Worm (Caenorhabditis elegans) whole organism, late embryonic: Measurements from ENCODE around the gene E01G4.6.

Experiments
- F13H6.1 ChIP-seq: sonication (generic microtip); optimal IDR thresholded peaks from 2 replicates; lab custom pipeline; 2016; ENCODE audit warnings: missing genetic modification characterization, missing compliant biosample characterization
- K09A11.1 ChIP-seq: sonication (generic microtip); optimal IDR thresholded peaks from 2 replicates; lab custom pipeline; 2017; ENCODE audit warnings: antibody characterized with exemption, mild to moderate bottlenecking, missing genetic modification characterization, missing compliant biosample characterization; ENCODE audit not compliant: insufficient read depth
- T23F11.4 ChIP-seq: fragments of 200-800 bp; sonication (Bioruptor generic); optimal IDR thresholded peaks from 2 replicates; lab custom pipeline; 2018; ENCODE audit warnings: mild to moderate bottlenecking, missing genetic modification characterization, missing compliant biosample characterization
- ama-1 ChIP-seq: fragments of 150-350 bp; optimal IDR thresholded peaks from 2 replicates; lab custom pipeline; 2014
- ceh-14 ChIP-seq: sonication (generic microtip); optimal IDR thresholded peaks from 2 replicates; lab custom pipeline; 2016; ENCODE audit warnings: missing genotype, missing genetic modification characterization, missing compliant biosample characterization
- ceh-18 ChIP-seq: sonication (generic microtip); optimal IDR thresholded peaks from 2 replicates; lab custom pipeline; 2016; ENCODE audit warnings: missing genetic modification characterization, missing compliant biosample characterization
- ceh-19 ChIP-seq: fragments of 200-800 bp; sonication (Bioruptor generic); optimal IDR thresholded peaks from 2 replicates; lab custom pipeline; 2018; ENCODE audit warnings: mild to moderate bottlenecking, missing genetic modification characterization, missing compliant biosample characterization
- ceh-24 ChIP-seq: sonication (generic microtip); optimal IDR thresholded peaks from 2 replicates; lab custom pipeline; 2016; ENCODE audit warnings: mild to moderate bottlenecking, missing genetic modification characterization, missing compliant biosample characterization
- ceh-30 ChIP-seq: fragments of 150-350 bp; optimal IDR thresholded peaks from 2 replicates; lab custom pipeline; 2014; ENCODE audit warnings: missing biosample characterization, missing genetic modification characterization
- ceh-34 ChIP-seq: sonication (generic microtip); optimal IDR thresholded peaks from 2 replicates; lab custom pipeline; 2016; ENCODE audit warnings: mild to moderate bottlenecking, missing genetic modification characterization, missing compliant biosample characterization
- dmd-4 ChIP-seq: sonication (generic microtip); optimal IDR thresholded peaks from 2 replicates; lab custom pipeline; 2016; ENCODE audit warnings: borderline replicate concordance, missing genetic modification characterization, missing compliant biosample characterization
- dve-1 ChIP-seq: sonication (generic microtip); optimal IDR thresholded peaks from 2 replicates; lab custom pipeline; 2017; ENCODE audit warnings: antibody characterized with exemption, mild to moderate bottlenecking, missing genetic modification characterization, missing compliant biosample characterization
- elt-2 ChIP-seq: sonication (generic microtip); optimal IDR thresholded peaks from 2 replicates; lab custom pipeline; 2016; ENCODE audit warnings: missing genetic modification reagents, missing genetic modification characterization, missing compliant biosample characterization
- ets-4 ChIP-seq: sonication (generic microtip); optimal IDR thresholded peaks from 2 replicates; lab custom pipeline; 2016; ENCODE audit warnings: missing genetic modification characterization, missing compliant biosample characterization
- fkh-10 ChIP-seq: fragments of 150-350 bp; optimal IDR thresholded peaks from 2 replicates; lab custom pipeline; 2014; ENCODE audit warnings: missing biosample characterization, missing genetic modification reagents, missing genetic modification characterization
- fkh-6 ChIP-seq: sonication (generic microtip); optimal IDR thresholded peaks from 2 replicates; lab custom pipeline; 2016; ENCODE audit warnings: missing genetic modification characterization, missing compliant biosample characterization
- hlh-15 ChIP-seq: sonication (generic microtip); optimal IDR thresholded peaks from 2 replicates; lab custom pipeline; 2016; ENCODE audit warnings: missing genetic modification characterization, missing compliant biosample characterization
- hlh-30 ChIP-seq: sonication (generic microtip); optimal IDR thresholded peaks from 2 replicates; lab custom pipeline; 2017; ENCODE audit warnings: antibody characterized with exemption, missing genetic modification characterization, missing compliant biosample characterization; ENCODE audit not compliant: insufficient read depth
- hlh-6 ChIP-seq: sonication (generic microtip); optimal IDR thresholded peaks from 2 replicates; lab custom pipeline; 2016; ENCODE audit warnings: missing genotype, missing genetic modification characterization, missing compliant biosample characterization
- madf-2 ChIP-seq: sonication (generic microtip); optimal IDR thresholded peaks from 2 replicates; lab custom pipeline; 2017; ENCODE audit warnings: missing genetic modification characterization, missing compliant biosample characterization
- nfya-1 ChIP-seq: sonication (generic microtip); optimal IDR thresholded peaks from 2 replicates; lab custom pipeline; 2017; ENCODE audit warnings: missing genetic modification characterization, mild to moderate bottlenecking, missing compliant biosample characterization, antibody characterized with exemption, moderate library complexity
- nhr-232 ChIP-seq: sonication (generic microtip); optimal IDR thresholded peaks from 2 replicates; lab custom pipeline; 2016; ENCODE audit warnings: missing genetic modification characterization, missing compliant biosample characterization
- pag-3 ChIP-seq: sonication (generic microtip); optimal IDR thresholded peaks from 2 replicates; lab custom pipeline; 2016; ENCODE audit warnings: missing compliant biosample characterization, missing genetic modification characterization, borderline replicate concordance
- pat-9 ChIP-seq: fragments of 200-800 bp; sonication (Bioruptor generic); optimal IDR thresholded peaks from 2 replicates; lab custom pipeline; 2018; ENCODE audit warnings: mild to moderate bottlenecking, missing genetic modification characterization, moderate library complexity, missing compliant biosample characterization
- pax-1 ChIP-seq: fragments of 150-350 bp; optimal IDR thresholded peaks from 2 replicates; lab custom pipeline; 2014; ENCODE audit warnings: missing biosample characterization, missing genetic modification characterization
- pha-2 ChIP-seq: sonication (generic microtip); optimal IDR thresholded peaks from 2 replicates; lab custom pipeline; 2017; ENCODE audit warnings: mild to moderate bottlenecking, missing genetic modification characterization, missing compliant biosample characterization
- pqm-1 ChIP-seq: sonication (generic microtip); optimal IDR thresholded peaks from 2 replicates; lab custom pipeline; 2016; ENCODE audit warnings: missing genetic modification characterization, missing compliant biosample characterization
- pros-1 ChIP-seq: fragments of 150-350 bp; optimal IDR thresholded peaks from 2 replicates; lab custom pipeline; 2014; ENCODE audit warnings: missing biosample characterization, missing genetic modification reagents, missing genetic modification characterization
- ref-2 ChIP-seq: sonication (generic microtip); optimal IDR thresholded peaks from 2 replicates; lab custom pipeline; 2016; ENCODE audit warnings: missing genetic modification characterization, missing compliant biosample characterization
- rnt-1 ChIP-seq: sonication (generic microtip); optimal IDR thresholded peaks from 2 replicates; lab custom pipeline; 2016; ENCODE audit warnings: missing genetic modification characterization, missing compliant biosample characterization
- tbx-2 ChIP-seq: sonication (generic microtip); optimal IDR thresholded peaks from 2 replicates; lab custom pipeline; 2016; ENCODE audit warnings: missing genetic modification characterization, missing compliant biosample characterization
- tbx-7 ChIP-seq: sonication (generic microtip); optimal IDR thresholded peaks from 2 replicates; lab custom pipeline; 2016; ENCODE audit warnings: missing genotype, missing genetic modification characterization, missing compliant biosample characterization
- unc-42 ChIP-seq: sonication (generic microtip); optimal IDR thresholded peaks from 2 replicates; lab custom pipeline; 2016; ENCODE audit warnings: missing genotype, missing genetic modification characterization, missing compliant biosample characterization
- unc-55 ChIP-seq: sonication (generic microtip); optimal IDR thresholded peaks from 2 replicates; lab custom pipeline; 2017; ENCODE audit warnings: missing biosample characterization, missing genetic modification reagents, missing genetic modification characterization
- unc-86 ChIP-seq: sonication (generic microtip); optimal IDR thresholded peaks from 2 replicates; lab custom pipeline; 2016; ENCODE audit warnings: missing genetic modification characterization, missing compliant biosample characterization
- zip-5 ChIP-seq: sonication (generic microtip); optimal IDR thresholded peaks from 2 replicates; lab custom pipeline; 2016; ENCODE audit warnings: missing genetic modification characterization, missing compliant biosample characterization
- ztf-16 ChIP-seq: sonication (generic microtip); optimal IDR thresholded peaks from 2 replicates; lab custom pipeline; 2017; ENCODE audit warnings: missing genetic modification characterization, missing compliant biosample characterization

The E01G4.6 gene

ce11 chrII:13456622-13457021 lies 25.6 kb upstream of the E01G4.6 start (continued):
- no peak for TF ChIP-seq tbx-7 (tag; lab: Kevin White, UChicago)
- no peak for TF ChIP-seq pha-2 (tag; lab: Kevin White, UChicago)
- TF ChIP-seq T23F11.4 (GFP tag; lab: Kevin White, UChicago), result no peak
- no peak for TF ChIP-seq pat-9 (tag; lab: Kevin White, UChicago)
- TF ChIP-seq elt-2, result no peak
- TF ChIP-seq ceh-18, result peak; percentile 54
- TF ChIP-seq ama-1 (lab: Kevin White, UChicago), result no peak
- TF ChIP-seq pag-3, result no peak
- peak; percentile 72 for TF ChIP-seq ref-2
- TF ChIP-seq ceh-19 (GFP tag; lab: Kevin White, UChicago), result no peak
- TF ChIP-seq dmd-4 (tag; lab: Kevin White, UChicago), result no peak
- TF ChIP-seq ceh-24 (tag; lab: Kevin White, UChicago), result no peak

ce11 chrII:13460592-13461395 lies 21.4 kb upstream of the E01G4.6 start, which contains the start of gene pqn-27:
Gene pqn-27, minus strand, starts transcription at chrII:13460642.
- TF ChIP-seq ceh-14 (tag; lab: Kevin White, UChicago), result no peak
- TF ChIP-seq madf-2 (tag; lab: Kevin White, UChicago), result no peak
- no peak for TF ChIP-seq unc-55
- peak; percentile 47 for TF ChIP-seq pax-1
- peak; percentile 84 for TF ChIP-seq ama-1 (lab: Kevin White, UChicago)
- peak; percentile 37 for TF ChIP-seq nfya-1 (tag; lab: Kevin White, UChicago)
- peak; percentile 41 for TF ChIP-seq elt-2
- no peak for TF ChIP-seq zip-5 (tag; lab: Kevin White, UChicago)
- TF ChIP-seq hlh-6 (tag; lab: Kevin White, UChicago), result no peak
- peak; percentile 19 for TF ChIP-seq ceh-30 (tag; lab: Kevin White, UChicago)
- no peak for TF ChIP-seq ets-4 (tag; lab: Kevin White, UChicago)
- TF ChIP-seq ceh-34, result no peak
- TF ChIP-seq fkh-10, result no peak
- peak; percentile 30 for TF ChIP-seq unc-42 (tag; lab: Kevin White, UChicago)
- TF ChIP-seq unc-86 (tag; lab: Kevin White, UChicago), result no peak
- TF ChIP-seq pat-9 (tag; lab: Kevin White, UChicago), result no peak
- TF ChIP-seq ceh-19 (GFP tag; lab: Kevin White, UChicago), result no peak
- TF ChIP-seq tbx-7 (tag; lab: Kevin White, UChicago), result no peak
- peak; percentile 18 for TF ChIP-seq dve-1 (tag; lab: Kevin White, UChicago)
- TF ChIP-seq K09A11.1 (tag; lab: Kevin White, UChicago), result no peak
- TF ChIP-seq ztf-16, result no peak

ce11 chrII:13461604-13462375 lies 20.4 kb upstream of the E01G4.6 start:
- TF ChIP-seq F13H6.1 (tag; lab: Kevin White, UChicago), result peak; percentile 4
- no peak for TF ChIP-seq ceh-14 (tag; lab: Kevin White, UChicago)
- TF ChIP-seq ztf-16, result peak; percentile 29
- TF ChIP-seq fkh-6 (tag; lab: Kevin White, UChicago), result no peak
- TF ChIP-seq tbx-2, result peak; percentile 66
- TF ChIP-seq ama-1 (lab: Kevin White, UChicago), result peak; percentile 81
- peak; percentile 97 for TF ChIP-seq unc-55
- TF ChIP-seq pha-2 (tag; lab: Kevin White, UChicago), result no peak
- TF ChIP-seq nhr-232, result no peak
- peak; percentile 53 for TF ChIP-seq hlh-30 (tag; lab: Kevin White, UChicago)
- TF ChIP-seq ceh-18, result peak; percentile 87
- TF ChIP-seq elt-2, result peak; percentile 77
- peak; percentile 75 for TF ChIP-seq rnt-1
- TF ChIP-seq nfya-1 (tag; lab: Kevin White, UChicago), result peak; percentile 61
- peak; percentile 5 for TF ChIP-seq ceh-34
- TF ChIP-seq pros-1 (tag; lab: Kevin White, UChicago), result no peak
- TF ChIP-seq hlh-15 (tag; lab: Kevin White, UChicago), result no peak
- peak; percentile 1 for TF ChIP-seq pat-9 (tag; lab: Kevin White, UChicago)
- peak; percentile 37 for TF ChIP-seq pqm-1 (tag; lab: Kevin White, UChicago)
- TF ChIP-seq, all 69 proteins: peak for 13
